Worm (Caenorhabditis elegans) whole organism, L3 larva: ENCODE measurements around the gene clc-13.

ENCODE experiments used
- aly-2 ChIP-seq: fragments of 150-350 bp; optimal IDR thresholded peaks from 2 replicates; lab custom pipeline; 2014; ENCODE audit warnings: missing biosample characterization, missing genetic modification characterization
- ama-1 ChIP-seq: fragments of 150-350 bp; optimal IDR thresholded peaks from 2 replicates; lab custom pipeline; 2018
- elt-1 ChIP-seq: fragments of 150-350 bp; optimal IDR thresholded peaks from 2 replicates; lab custom pipeline; 2014; ENCODE audit warnings: missing biosample characterization, missing genetic modification characterization
- eor-1 ChIP-seq, 2 experiments: fragments of 150-350 bp; optimal IDR thresholded peaks; 2 replicates each; lab custom pipeline; 2014 to 2018; ENCODE audit warnings: missing biosample characterization in 2 of 2, missing genetic modification characterization in 2 of 2
- lin-39 ChIP-seq: fragments of 150-350 bp; optimal IDR thresholded peaks from 2 replicates; lab custom pipeline; 2018; ENCODE audit warnings: missing biosample characterization, missing genetic modification reagents, missing genetic modification characterization
- mml-1 ChIP-seq: fragments of 150-350 bp; sonication (generic microtip); optimal IDR thresholded peaks from 3 replicates; lab custom pipeline; 2014; ENCODE audit warnings: missing biosample characterization, missing genetic modification characterization
- nhr-11 ChIP-seq: fragments of 150-350 bp; optimal IDR thresholded peaks from 2 replicates; lab custom pipeline; 2014; ENCODE audit warnings: missing biosample characterization, missing genetic modification characterization
- nhr-28 ChIP-seq: fragments of 150-350 bp; optimal IDR thresholded peaks from 2 replicates; lab custom pipeline; 2014; ENCODE audit warnings: missing biosample characterization, missing genetic modification characterization
- nhr-76 ChIP-seq: fragments of 150-350 bp; sonication (generic microtip); optimal IDR thresholded peaks from 5 replicates; lab custom pipeline; 2014; ENCODE audit warnings: missing biosample characterization, missing genetic modification characterization
- nhr-77 ChIP-seq: fragments of 150-350 bp; optimal IDR thresholded peaks from 2 replicates; lab custom pipeline; 2014; ENCODE audit warnings: missing biosample characterization, missing genetic modification characterization
- unc-39 ChIP-seq: sonication (generic microtip); optimal IDR thresholded peaks from 4 replicates; lab custom pipeline; 2017; ENCODE audit warnings: missing biosample characterization, missing genetic modification characterization
- unc-62 ChIP-seq: fragments of 150-350 bp; sonication (generic microtip); optimal IDR thresholded peaks from 4 replicates; lab custom pipeline; 2014; ENCODE audit warnings: missing biosample characterization, missing genetic modification reagents, missing genetic modification characterization

ce11 chrV:17016787-17017186 lies 2.6 kb downstream of the clc-13 start, which contains the start of gene srh-97:
- TF ChIP-seq eor-1 (tag; optimal IDR thresholded peaks at IDR 0.05; lab: Kevin White, UChicago) (no peak), nhr-11 (tag; lab: Kevin White, UChicago) (no peak), nhr-77 (no peak), unc-39 (tag; lab: Kevin White, UChicago) (no peak), elt-1 (tag; lab: Kevin White, UChicago) (no peak), nhr-28 (tag; lab: Kevin White, UChicago) (no peak), aly-2 (tag; lab: Kevin White, UChicago) (no peak), ama-1 (lab: Kevin White, UChicago) (no peak), mml-1 (tag; lab: Kevin White, UChicago) (no peak), nhr-76 (tag; lab: Kevin White, UChicago) (no peak), lin-39 (tag; lab: Kevin White, UChicago) (no peak), unc-62 (GFP tag; lab: Kevin White, UChicago) (no peak)
